Worm (Caenorhabditis elegans): ENCODE data around the gene lido-6.
A peak's percentile ranks its signal among the peaks of the same experiment; 100 is the strongest.

lido-6 gene

ce11 chrX:17138060-17138557 is 23.1 kb upstream of the lido-6 start, which contains the start of gene cnp-3 (continued):
- TF ChIP-seq unc-62 (GFP tag; optimal IDR thresholded peaks at IDR 0.05 in 1 of 2) (peak in 1 of 2 experiments; percentile 61), unc-62 (tag; optimal IDR thresholded peaks at IDR 0.05) (no peak), aha-1 (tag) (peak; percentile 31), Y48G9A.11 (GFP tag; IDR thresholded peaks at IDR 0.05) (no peak), zfp-3 (GFP tag; conservative IDR thresholded peaks at IDR 0.05) (no peak), arid-1 (GFP tag; conservative IDR thresholded peaks at IDR 0.05) (no peak), dve-1 (tag; optimal IDR thresholded peaks at IDR 0.05; ENCODE audit: insufficient read depth) (peak; percentile 60), D1046.2 (GFP tag; IDR thresholded peaks at IDR 0.05) (no peak), lin-38 (GFP tag; IDR thresholded peaks at IDR 0.05) (no peak), lir-3 (tag; optimal IDR thresholded peaks at IDR 0.05) (no peak), Y105C5A.15 (GFP tag; IDR thresholded peaks at IDR 0.05) (no peak), sdz-12 (GFP tag; optimal IDR thresholded peaks at IDR 0.05) (no peak), pqm-1 (tag; optimal IDR thresholded peaks at IDR 0.05) (peak; percentile 2), mxl-3 (GFP tag; optimal IDR thresholded peaks at IDR 0.05) (peak; percentile 68), ZK546.5 (tag; optimal IDR thresholded peaks at IDR 0.05) (no peak), tra-1 (GFP tag; IDR thresholded peaks at IDR 0.05) (no peak), spr-3 (GFP tag; optimal IDR thresholded peaks at IDR 0.05) (no peak), T26A8.4 (GFP tag; IDR thresholded peaks at IDR 0.05) (no peak), spr-1 (tag; optimal IDR thresholded peaks at IDR 0.05) (no peak), ama-1 (optimal IDR thresholded peaks at IDR 0.05) (no peak), ztf-11 (tag; optimal IDR thresholded peaks at IDR 0.05) (no peak), unc-39 (tag; optimal IDR thresholded peaks at IDR 0.05) (no peak), madf-9 (GFP tag; conservative IDR thresholded peaks at IDR 0.05) (no peak), F37D6.2 (tag; optimal IDR thresholded peaks at IDR 0.05) (no peak), nhr-25 (tag; optimal IDR thresholded peaks at IDR 0.05; ENCODE audit: borderline replicate concordance, insufficient read depth) (no peak), attf-4 (tag; optimal IDR thresholded peaks at IDR 0.05) (no peak), egl-27 (tag; optimal IDR thresholded peaks at IDR 0.05) (no peak), F10B5.3 (tag; optimal IDR thresholded peaks at IDR 0.05) (no peak), nhr-41 (GFP tag; IDR thresholded peaks at IDR 0.05) (no peak), lin-13 (GFP tag; optimal IDR thresholded peaks at IDR 0.05) (peak; percentile 20), nhr-11 (tag; optimal IDR thresholded peaks at IDR 0.05) (no peak), zip-11 (GFP tag; IDR thresholded peaks at IDR 0.05) (no peak), cey-2 (tag; optimal IDR thresholded peaks at IDR 0.05; ENCODE audit: borderline replicate concordance, insufficient read depth) (no peak), nhr-102 (tag; optimal IDR thresholded peaks at IDR 0.05) (peak; percentile 11), nhr-237 (tag; optimal IDR thresholded peaks at IDR 0.05) (no peak), nhr-76 (tag; optimal IDR thresholded peaks at IDR 0.05) (no peak), snpc-1.2 (GFP tag; IDR thresholded peaks at IDR 0.05) (no peak), ZK337.2 (GFP tag; IDR thresholded peaks at IDR 0.05) (no peak), mdt-29 (GFP tag; IDR thresholded peaks at IDR 0.05) (no peak), ceh-44 (GFP tag; IDR thresholded peaks at IDR 0.05) (no peak), hmg-1.1 (GFP tag; IDR thresholded peaks at IDR 0.05) (no peak), nhr-28 (tag; optimal IDR thresholded peaks at IDR 0.05) (no peak), ceh-62 (tag; optimal IDR thresholded peaks at IDR 0.05) (no peak), dmd-6 (GFP tag; IDR thresholded peaks at IDR 0.05) (peak; percentile 45), hlh-30 (tag; optimal IDR thresholded peaks at IDR 0.05; ENCODE audit: insufficient read depth) (peak; percentile 91), lim-7 (GFP tag; IDR thresholded peaks at IDR 0.05) (no peak), ceh-28 (tag; optimal IDR thresholded peaks at IDR 0.05) (no peak), mep-1 (tag; optimal IDR thresholded peaks at IDR 0.05) (peak; percentile 32), duxl-1 (tag; optimal IDR thresholded peaks at IDR 0.05; ENCODE audit: poor library complexity) (no peak), mes-2 (tag; optimal IDR thresholded peaks at IDR 0.05; ENCODE audit: poor library complexity, severe bottlenecking) (no peak)
